Worm (Caenorhabditis elegans) whole organism, L1 larva: Measurements from ENCODE around the gene K08B12.3.

ENCODE experiments used
- C04F5.9 ChIP-seq: sonication (generic microtip); optimal IDR thresholded peaks from 2 replicates; lab custom pipeline; 2016; ENCODE audit warnings: missing genetic modification characterization, missing compliant biosample characterization
- C16A3.4 ChIP-seq: fragments of 150-350 bp; optimal IDR thresholded peaks from 2 replicates; lab custom pipeline; 2014; ENCODE audit warnings: missing biosample characterization, missing genetic modification characterization
- F16B12.6 ChIP-seq: fragments of 150-350 bp; optimal IDR thresholded peaks from 2 replicates; lab custom pipeline; 2014; ENCODE audit warnings: missing biosample characterization, missing genetic modification characterization
- aha-1 ChIP-seq: fragments of 150-350 bp; optimal IDR thresholded peaks from 2 replicates; lab custom pipeline; 2014; ENCODE audit warnings: missing biosample characterization, missing genetic modification characterization
- alr-1 ChIP-seq: fragments of 200-800 bp; sonication (Bioruptor generic); optimal IDR thresholded peaks from 2 replicates; lab custom pipeline; 2018; ENCODE audit warnings: borderline replicate concordance, mild to moderate bottlenecking, missing genetic modification characterization, missing compliant biosample characterization
- aly-2 ChIP-seq: fragments of 150-350 bp; optimal IDR thresholded peaks from 2 replicates; lab custom pipeline; 2014; ENCODE audit warnings: missing biosample characterization, missing genetic modification characterization
- ama-1 ChIP-seq: fragments of 150-350 bp; optimal IDR thresholded peaks from 2 replicates; lab custom pipeline; 2014
- blmp-1 ChIP-seq: fragments of 150-350 bp; optimal IDR thresholded peaks from 2 replicates; lab custom pipeline; 2014; ENCODE audit warnings: missing biosample characterization, missing genetic modification characterization
- ceh-63 ChIP-seq: fragments of 200-800 bp; sonication (Bioruptor generic); optimal IDR thresholded peaks from 2 replicates; lab custom pipeline; 2018; ENCODE audit warnings: mild to moderate bottlenecking, missing genetic modification characterization, missing compliant biosample characterization
- ceh-82 ChIP-seq, 3 experiments: fragments of 150-350 bp in 1 of 3; sonication (generic microtip) in 2 of 3; optimal IDR thresholded peaks; 2 replicates each; lab custom pipeline; 2014 to 2017; ENCODE audit warnings: missing biosample characterization in 3 of 3, missing genetic modification characterization in 3 of 3
- dpl-1 ChIP-seq, 3 experiments: fragments of 150-350 bp in 2 of 3; sonication (generic microtip) in 1 of 3; optimal IDR thresholded peaks; 2 replicates each; lab custom pipeline; 2014 to 2017; ENCODE audit warnings: missing biosample characterization in 3 of 3, missing genetic modification characterization in 3 of 3, missing genetic modification reagents in 3 of 3
- dsc-1 ChIP-seq: sonication (generic microtip); optimal IDR thresholded peaks from 2 replicates; lab custom pipeline; 2016; ENCODE audit warnings: mild to moderate bottlenecking, missing genetic modification characterization, missing compliant biosample characterization
- efl-1 ChIP-seq, 4 experiments: fragments of 150-350 bp; optimal IDR thresholded peaks in 3 of 4; peaks in 1 of 4; 1 replicate in 1 of 4; 2 replicates in 3 of 4; lab custom pipeline; 2014; ENCODE audit warnings: missing biosample characterization in 2 of 4, missing genetic modification characterization in 2 of 4, missing genetic modification reagents in 2 of 4
- efl-3 ChIP-seq: fragments of 200-800 bp; sonication (Bioruptor generic); optimal IDR thresholded peaks from 2 replicates; lab custom pipeline; 2018; ENCODE audit warnings: mild to moderate bottlenecking, missing genetic modification characterization, missing compliant biosample characterization
- egl-13 ChIP-seq: sonication (generic microtip); optimal IDR thresholded peaks from 2 replicates; lab custom pipeline; 2016; ENCODE audit warnings: missing genotype, missing genetic modification reagents, missing genetic modification characterization, missing compliant biosample characterization
- elt-2 ChIP-seq: sonication (generic microtip); optimal IDR thresholded peaks from 2 replicates; lab custom pipeline; 2016; ENCODE audit warnings: missing genetic modification characterization, mild to moderate bottlenecking, inconsistent platforms, missing compliant biosample characterization, missing genetic modification reagents
- elt-3 ChIP-seq, 6 experiments: fragments of 150-350 bp in 1 of 6; sonication (generic microtip); optimal IDR thresholded peaks; 2 replicates each; lab custom pipeline; 2017 to 2018; ENCODE audit warnings: missing biosample characterization in 6 of 6, missing genetic modification characterization in 6 of 6, inconsistent platforms in 1 of 6
- ets-5 ChIP-seq: fragments of 200-800 bp; sonication (Bioruptor generic); IDR thresholded peaks from 2 replicates; pipeline ENCODE4 v1.3.6; 2022; ENCODE audit warnings: missing genetic modification characterization, missing compliant biosample characterization
- fkh-10 ChIP-seq: sonication (generic microtip); optimal IDR thresholded peaks from 2 replicates; lab custom pipeline; 2017; ENCODE audit warnings: missing biosample characterization, missing genetic modification reagents, missing genetic modification characterization
- fkh-8 ChIP-seq: sonication (generic microtip); optimal IDR thresholded peaks from 2 replicates; lab custom pipeline; 2016; ENCODE audit warnings: mild to moderate bottlenecking, missing genetic modification characterization, missing compliant biosample characterization
- hlh-17 ChIP-seq: fragments of 200-800 bp; sonication (Bioruptor generic); optimal IDR thresholded peaks from 2 replicates; lab custom pipeline; 2018; ENCODE audit warnings: missing genetic modification characterization, mild to moderate bottlenecking, missing compliant biosample characterization, moderate library complexity, borderline replicate concordance
- hlh-4 ChIP-seq: sonication (generic microtip); optimal IDR thresholded peaks from 2 replicates; lab custom pipeline; 2016; ENCODE audit warnings: mild to moderate bottlenecking, missing genetic modification characterization, missing compliant biosample characterization
- hpl-2 ChIP-seq: fragments of 150-350 bp; optimal IDR thresholded peaks from 2 replicates; lab custom pipeline; 2014; ENCODE audit warnings: missing biosample characterization, missing genetic modification reagents, missing genetic modification characterization
- isw-1 ChIP-seq: fragments of 200-800 bp; sonication (Bioruptor generic); IDR thresholded peaks from 2 replicates; pipeline ENCODE4 v1.3.6; 2022; ENCODE audit warnings: missing genetic modification characterization, missing compliant biosample characterization
- jun-1 ChIP-seq: fragments of 150-350 bp; optimal IDR thresholded peaks from 2 replicates; lab custom pipeline; 2014; ENCODE audit warnings: missing biosample characterization, missing genetic modification reagents, missing genetic modification characterization
- lin-13 ChIP-seq: fragments of 150-350 bp; optimal IDR thresholded peaks from 2 replicates; lab custom pipeline; 2014; ENCODE audit warnings: missing biosample characterization, missing genetic modification reagents, missing genetic modification characterization
- lin-39 ChIP-seq: fragments of 150-350 bp; optimal IDR thresholded peaks from 2 replicates; lab custom pipeline; 2014; ENCODE audit warnings: missing biosample characterization, missing genetic modification reagents, missing genetic modification characterization
- lir-3 ChIP-seq: sonication (generic microtip); optimal IDR thresholded peaks from 2 replicates; lab custom pipeline; 2016; ENCODE audit warnings: mild to moderate bottlenecking, missing genetic modification characterization, moderate library complexity, missing compliant biosample characterization; ENCODE audit not compliant: poor library complexity
- mef-2 ChIP-seq: fragments of 150-350 bp; optimal IDR thresholded peaks from 2 replicates; lab custom pipeline; 2014; ENCODE audit warnings: missing biosample characterization, missing genetic modification characterization
- nhr-11 ChIP-seq: fragments of 150-350 bp; optimal IDR thresholded peaks from 2 replicates; lab custom pipeline; 2014; ENCODE audit warnings: missing biosample characterization, missing genetic modification characterization
- nhr-19 ChIP-seq: fragments of 200-800 bp; sonication (Bioruptor generic); conservative IDR thresholded peaks from 2 replicates; pipeline ENCODE4 v1.3.6; 2022; ENCODE audit warnings: missing genetic modification characterization, missing compliant biosample characterization
- nhr-237 ChIP-seq: fragments of 150-350 bp; optimal IDR thresholded peaks from 2 replicates; lab custom pipeline; 2014; ENCODE audit warnings: missing biosample characterization, missing genetic modification characterization
- nhr-28 ChIP-seq: fragments of 150-350 bp; optimal IDR thresholded peaks from 2 replicates; lab custom pipeline; 2014; ENCODE audit warnings: missing biosample characterization, missing genetic modification characterization
- nhr-47 ChIP-seq: sonication (generic microtip); optimal IDR thresholded peaks from 2 replicates; lab custom pipeline; 2016; ENCODE audit warnings: mild to moderate bottlenecking, missing genetic modification characterization, moderate library complexity, missing compliant biosample characterization
- nhr-71 ChIP-seq: sonication (generic microtip); optimal IDR thresholded peaks from 2 replicates; lab custom pipeline; 2016; ENCODE audit warnings: mild to moderate bottlenecking, missing genetic modification characterization, moderate library complexity, missing compliant biosample characterization
- nhr-76 ChIP-seq: sonication (generic microtip); optimal IDR thresholded peaks from 2 replicates; lab custom pipeline; 2017; ENCODE audit warnings: missing biosample characterization, missing genetic modification characterization
- nhr-77 ChIP-seq: fragments of 150-350 bp; optimal IDR thresholded peaks from 2 replicates; lab custom pipeline; 2014; ENCODE audit warnings: missing biosample characterization, missing genetic modification characterization
- nhr-84 ChIP-seq: sonication (generic microtip); optimal IDR thresholded peaks from 2 replicates; lab custom pipeline; 2017; ENCODE audit warnings: missing biosample characterization, missing genetic modification characterization
- nhr-90 ChIP-seq: sonication (generic microtip); optimal IDR thresholded peaks from 2 replicates; lab custom pipeline; 2016; ENCODE audit warnings: mild to moderate bottlenecking, missing genetic modification characterization, missing compliant biosample characterization; ENCODE audit not compliant: poor library complexity
- pax-3 ChIP-seq: fragments of 200-800 bp; sonication (Bioruptor generic); optimal IDR thresholded peaks from 2 replicates; lab custom pipeline; 2018; ENCODE audit warnings: mild to moderate bottlenecking, missing genetic modification characterization, moderate library complexity, missing compliant biosample characterization
- pqm-1 ChIP-seq: sonication (generic microtip); optimal IDR thresholded peaks from 3 replicates; lab custom pipeline; 2017; ENCODE audit warnings: missing biosample characterization, missing genetic modification characterization
- rnt-1 ChIP-seq: sonication (generic microtip); optimal IDR thresholded peaks from 2 replicates; lab custom pipeline; 2016; ENCODE audit warnings: mild to moderate bottlenecking, missing genetic modification characterization, moderate library complexity, missing compliant biosample characterization
- skn-1 ChIP-seq: fragments of 150-350 bp; optimal IDR thresholded peaks from 2 replicates; lab custom pipeline; 2014; ENCODE audit warnings: missing biosample characterization, missing genetic modification characterization
- sox-4 ChIP-seq: sonication (generic microtip); optimal IDR thresholded peaks from 2 replicates; lab custom pipeline; 2016; ENCODE audit warnings: missing genetic modification characterization, missing compliant biosample characterization
- sup-37 ChIP-seq: fragments of 200-800 bp; sonication (Bioruptor generic); optimal IDR thresholded peaks from 2 replicates; lab custom pipeline; 2018; ENCODE audit warnings: mild to moderate bottlenecking, missing genetic modification characterization, missing compliant biosample characterization
- swsn-7 ChIP-seq: sonication (generic microtip); optimal IDR thresholded peaks from 2 replicates; lab custom pipeline; 2016; ENCODE audit warnings: missing genetic modification characterization, missing compliant biosample characterization
- tbx-2 ChIP-seq: sonication (generic microtip); optimal IDR thresholded peaks from 2 replicates; lab custom pipeline; 2016; ENCODE audit warnings: missing genetic modification characterization, missing compliant biosample characterization
- tlp-1 ChIP-seq: fragments of 150-350 bp; optimal IDR thresholded peaks from 2 replicates; lab custom pipeline; 2014; ENCODE audit warnings: missing biosample characterization, missing genetic modification characterization
- unc-62 ChIP-seq: fragments of 150-350 bp; optimal IDR thresholded peaks from 2 replicates; lab custom pipeline; 2014; ENCODE audit warnings: missing biosample characterization, missing genetic modification reagents, missing genetic modification characterization
- unc-86 ChIP-seq: sonication (generic microtip); optimal IDR thresholded peaks from 2 replicates; lab custom pipeline; 2016; ENCODE audit warnings: missing genetic modification characterization, missing compliant biosample characterization
- vab-15 ChIP-seq: sonication (generic microtip); optimal IDR thresholded peaks from 2 replicates; lab custom pipeline; 2017; ENCODE audit warnings: missing genotype, mild to moderate bottlenecking, missing genetic modification characterization, missing compliant biosample characterization
- xbp-1 ChIP-seq: sonication (generic microtip); optimal IDR thresholded peaks from 2 replicates; lab custom pipeline; 2016; ENCODE audit warnings: missing genetic modification characterization, missing compliant biosample characterization
- zag-1 ChIP-seq: fragments of 150-350 bp; optimal IDR thresholded peaks from 2 replicates; lab custom pipeline; 2014; ENCODE audit warnings: missing biosample characterization, missing genetic modification characterization

The K08B12.3 gene

DNA sequence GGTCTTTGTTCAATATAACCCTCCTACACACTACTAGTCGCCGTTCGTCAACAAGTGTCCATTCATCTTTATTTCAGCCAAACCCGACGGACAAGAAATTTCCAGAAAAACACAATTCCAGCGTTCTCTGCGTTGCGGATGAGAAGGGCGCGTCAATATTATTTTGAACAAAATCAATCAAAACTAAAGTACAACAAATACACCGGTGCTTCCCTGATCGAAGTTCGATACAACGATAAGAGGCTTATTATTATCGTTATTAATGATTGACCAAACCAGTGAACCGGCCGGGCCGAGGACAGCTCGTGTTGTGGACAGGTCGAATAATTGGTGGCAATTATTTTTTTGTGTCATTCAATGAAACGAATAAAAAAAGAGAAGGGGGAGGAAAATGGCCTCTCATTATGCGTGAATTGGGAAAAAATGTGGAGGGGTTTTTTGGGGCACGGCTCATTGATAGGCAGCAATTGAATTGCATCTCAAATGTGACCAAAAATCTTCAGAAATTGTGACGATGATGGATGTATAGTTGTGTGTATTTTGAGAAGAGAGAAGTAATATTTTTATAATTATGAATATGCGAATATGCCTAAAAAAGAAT, 4.2 kb upstream of the K08B12.3 start (continued):
- TF ChIP-seq sup-37 (GFP tag; lab: Kevin White, UChicago): no peak
- no peak for TF ChIP-seq lin-39
- no peak for TF ChIP-seq lir-3
- TF ChIP-seq ama-1 (lab: Kevin White, UChicago): no peak
- TF ChIP-seq efl-3 (GFP tag; lab: Kevin White, UChicago): no peak
- no peak for TF ChIP-seq unc-62
- TF ChIP-seq skn-1 (tag; lab: Kevin White, UChicago): no peak
- TF ChIP-seq nhr-84 (tag; lab: Kevin White, UChicago): no peak
- TF ChIP-seq isw-1 (GFP tag; lab: Robert Waterston, UW): no peak
- no peak for TF ChIP-seq dsc-1 (tag; lab: Kevin White, UChicago)
- no peak for TF ChIP-seq nhr-28 (tag; lab: Kevin White, UChicago)
- no peak for TF ChIP-seq pax-3 (tag; lab: Kevin White, UChicago)
- TF ChIP-seq ets-5 (GFP tag; lab: Robert Waterston, UW): no peak
- TF ChIP-seq efl-1 (optimal IDR thresholded peaks at IDR 0.05; lab: Kevin White, UChicago): peak in 1 of 2 experiments; percentile 2
- TF ChIP-seq efl-1 (GFP tag; optimal IDR thresholded peaks at IDR 0.05 in 1 of 2; lab: Kevin White, UChicago): peak in 1 of 2 experiments; percentile 90
- no peak for TF ChIP-seq unc-86 (tag; lab: Kevin White, UChicago)
- no peak for TF ChIP-seq nhr-76 (tag; lab: Kevin White, UChicago)
- TF ChIP-seq nhr-47 (tag; lab: Kevin White, UChicago): peak; percentile 35
- no peak for TF ChIP-seq pqm-1 (tag; lab: Kevin White, UChicago)
- TF ChIP-seq F16B12.6 (tag; lab: Kevin White, UChicago): no peak
- TF ChIP-seq elt-3 (tag; optimal IDR thresholded peaks at IDR 0.05; lab: Kevin White, UChicago): no peak
- TF ChIP-seq C16A3.4 (tag; lab: Kevin White, UChicago): no peak
- no peak for TF ChIP-seq nhr-90 (tag; lab: Kevin White, UChicago)
- no peak for TF ChIP-seq aha-1 (tag; lab: Kevin White, UChicago)
- TF ChIP-seq nhr-77: no peak
- peak; percentile 33 for TF ChIP-seq nhr-71
- TF ChIP-seq nhr-237 (tag; lab: Kevin White, UChicago): no peak
- peak; percentile 13 for TF ChIP-seq blmp-1 (tag; lab: Kevin White, UChicago)
- no peak for TF ChIP-seq hpl-2 (GFP tag; lab: Kevin White, UChicago)
- TF ChIP-seq xbp-1: peak; percentile 24
- TF ChIP-seq tbx-2 (tag; lab: Kevin White, UChicago): no peak
- TF ChIP-seq egl-13 (tag; lab: Kevin White, UChicago): no peak
- no peak for TF ChIP-seq aly-2 (tag; lab: Kevin White, UChicago)
- TF ChIP-seq rnt-1 (tag; lab: Kevin White, UChicago): no peak
- no peak for TF ChIP-seq hlh-17 (GFP tag; lab: Kevin White, UChicago)
- no peak for TF ChIP-seq nhr-11 (tag; lab: Kevin White, UChicago)
- no peak for TF ChIP-seq mef-2 (tag; lab: Kevin White, UChicago)
- no peak for TF ChIP-seq dpl-1 (GFP tag; optimal IDR thresholded peaks at IDR 0.05; lab: Kevin White, UChicago)
- no peak for TF ChIP-seq lin-13 (GFP tag; lab: Kevin White, UChicago)
- TF ChIP-seq C04F5.9 (tag; lab: Kevin White, UChicago): no peak
- peak; percentile 18 for TF ChIP-seq fkh-8 (tag; lab: Kevin White, UChicago)
- TF ChIP-seq nhr-19: no peak
- no peak for TF ChIP-seq ceh-63 (GFP tag; lab: Kevin White, UChicago)
- no peak for TF ChIP-seq jun-1 (tag; lab: Kevin White, UChicago)
- no peak for TF ChIP-seq tlp-1 (tag; lab: Kevin White, UChicago)
- no peak for TF ChIP-seq hlh-4 (tag; lab: Kevin White, UChicago)
- TF ChIP-seq ceh-82 (tag; optimal IDR thresholded peaks at IDR 0.05; lab: Kevin White, UChicago): no peak
- TF ChIP-seq zag-1 (tag; lab: Kevin White, UChicago): no peak
- TF ChIP-seq fkh-10 (GFP tag; lab: Kevin White, UChicago): no peak
- TF ChIP-seq sox-4 (tag; lab: Kevin White, UChicago): no peak
- TF ChIP-seq elt-2 (tag; lab: Kevin White, UChicago): peak; percentile 37
- peak; percentile 36 for TF ChIP-seq swsn-7 (tag; lab: Kevin White, UChicago)
- no peak for TF ChIP-seq vab-15 (tag; lab: Kevin White, UChicago)
- TF ChIP-seq alr-1 (tag; lab: Kevin White, UChicago): no peak
